Worm (Caenorhabditis elegans) whole organism, midembryonic: ENCODE measurements around the gene C17H11.1.

Experiments
- T22C8.4 ChIP-seq: fragments of 200-800 bp; sonication (Bioruptor generic); IDR thresholded peaks from 2 replicates; pipeline ENCODE4 v1.3.6; 2022; ENCODE audit warnings: missing genetic modification characterization, missing compliant biosample characterization
- flt-1 ChIP-seq: fragments of 200-800 bp; sonication (Bioruptor generic); IDR thresholded peaks from 2 replicates; pipeline ENCODE4 v1.3.6; 2022; ENCODE audit warnings: missing genetic modification characterization, missing compliant biosample characterization
- klf-2 ChIP-seq: fragments of 200-800 bp; sonication (Bioruptor generic); conservative IDR thresholded peaks from 2 replicates; pipeline ENCODE4 v1.3.6; 2022; ENCODE audit warnings: missing genetic modification reagents, missing genetic modification characterization, missing compliant biosample characterization
- med-1 ChIP-seq: sonication (generic microtip); optimal IDR thresholded peaks from 2 replicates; lab custom pipeline; 2017; ENCODE audit warnings: missing genetic modification characterization, mild to moderate bottlenecking, missing compliant biosample characterization, antibody characterized with exemption, missing genetic modification reagents; ENCODE audit not compliant: insufficient read depth
- tab-1 ChIP-seq: fragments of 200-800 bp; sonication (Bioruptor generic); IDR thresholded peaks from 2 replicates; pipeline ENCODE4 v1.3.6; 2022; ENCODE audit warnings: missing genetic modification characterization, missing compliant biosample characterization
- ztf-23 ChIP-seq: fragments of 200-800 bp; sonication (Bioruptor generic); IDR thresholded peaks from 2 replicates; pipeline ENCODE4 v1.3.6; 2022; ENCODE audit warnings: missing genetic modification reagents, missing genetic modification characterization, missing compliant biosample characterization

DNA sequence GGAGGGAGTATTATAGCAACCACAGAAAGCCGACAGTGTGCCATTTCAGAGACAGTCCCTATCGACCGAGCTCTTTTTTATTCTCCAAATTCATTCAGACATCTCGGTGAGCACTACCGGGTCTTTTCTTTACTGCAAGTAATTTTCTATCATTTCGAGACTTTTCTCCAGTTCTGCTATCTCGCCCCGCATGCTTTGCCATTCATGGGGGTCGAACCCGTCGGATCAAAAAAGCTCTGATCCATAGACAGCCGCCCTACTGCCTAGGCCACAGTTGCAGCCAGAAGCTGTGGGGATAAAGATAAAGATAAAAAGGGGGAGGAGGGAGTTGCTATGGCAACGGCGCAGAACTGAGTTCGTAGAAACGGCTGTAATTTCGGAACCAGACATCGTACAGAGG is 22.3 kb upstream of the C17H11.1 start:
- TF ChIP-seq tab-1 (GFP tag; lab: Robert Waterston, UW) (no peak), T22C8.4 (no peak), med-1 (GFP tag; lab: Kevin White, UChicago) (no peak), klf-2 (GFP tag; lab: Robert Waterston, UW) (no peak), flt-1 (GFP tag; lab: Robert Waterston, UW) (0 out of 2 replicates have a peak, but pooled peaks have one; percentile 50), ztf-23 (GFP tag; lab: Robert Waterston, UW) (0 out of 2 replicates have a peak, but pooled peaks have one; percentile 33)
